Fruit fly (Drosophila melanogaster): ENCODE measurements around the gene Tsp86D.

Tsp86D gene

DNA sequence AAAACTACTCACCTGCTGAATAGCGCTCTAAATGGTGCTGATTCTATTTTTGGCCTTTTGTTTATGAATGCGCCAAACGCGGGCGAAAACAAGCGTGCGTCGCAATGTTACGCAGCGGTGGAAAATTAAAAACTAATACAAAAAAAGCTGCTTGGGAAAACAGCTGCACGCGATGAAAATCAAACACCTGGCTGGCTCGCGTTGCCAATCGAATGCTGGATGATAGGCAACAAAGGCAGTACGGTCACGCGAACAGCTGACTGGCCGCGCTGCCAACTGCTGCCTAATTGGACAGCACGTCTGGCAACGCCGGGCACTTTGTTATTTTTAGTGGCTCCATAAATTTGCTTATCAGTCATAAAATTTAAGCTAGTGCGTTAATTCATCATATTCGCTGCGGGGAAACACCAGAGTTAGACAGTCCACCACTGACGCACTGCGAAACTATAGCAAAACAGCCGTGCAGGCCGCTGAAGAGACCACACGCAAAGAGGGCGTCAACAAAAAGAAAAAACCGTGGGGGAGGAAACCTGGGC lies at the start of gene Tsp86D, which contains the start of gene SelR (continued):
- TF ChIP-seq Ets97D (GFP tag; optimal IDR thresholded peaks at IDR 0.05) (peak; percentile 69), Oli (tag; optimal IDR thresholded peaks at IDR 0.05) (no peak), CG4282 (GFP tag; optimal IDR thresholded peaks at IDR 0.05) (no peak), CG42726 (GFP tag; IDR thresholded peaks at IDR 0.05; ENCODE audit: partially characterized antibody) (peak; percentile 72), CG12155 (GFP tag; optimal IDR thresholded peaks at IDR 0.05) (no peak), amos (GFP tag; IDR thresholded peaks at IDR 0.05; ENCODE audit: partially characterized antibody) (peak; percentile 73; the same call in 1 of the 2 replicates), Nf-YC (tag; optimal IDR thresholded peaks at IDR 0.05) (peak; percentile 66), CG30020 (tag; optimal IDR thresholded peaks at IDR 0.05) (no peak), CG12104 (GFP tag; optimal IDR thresholded peaks at IDR 0.05) (peak; percentile 48), CG11398 (GFP tag; optimal IDR thresholded peaks at IDR 0.05) (no peak), dati (GFP tag; IDR thresholded peaks at IDR 0.05) (no peak), CG6654 (GFP tag; optimal IDR thresholded peaks at IDR 0.05) (no peak), Mrtf (GFP tag; IDR thresholded peaks at IDR 0.05) (no peak), Vsx1 (GFP tag; optimal IDR thresholded peaks at IDR 0.05) (peak; percentile 94), CG2199 (GFP tag; IDR thresholded peaks at IDR 0.05) (no peak), CG8290 (GFP tag; optimal IDR thresholded peaks at IDR 0.05) (peak; percentile 18), CG8290 (tag; optimal IDR thresholded peaks at IDR 0.05) (peak in 1 of 2 experiments; percentile 65), CG3847 (GFP tag; IDR thresholded peaks at IDR 0.05) (peak; percentile 77), ERR (GFP tag; optimal IDR thresholded peaks at IDR 0.05) (peak; percentile 33), Med (GFP tag) (peak; percentile 95), sna (GFP tag; IDR thresholded peaks at IDR 0.05; ENCODE audit: partially characterized antibody) (peak; percentile 74), zen2 (GFP tag; IDR thresholded peaks at IDR 0.05; ENCODE audit: partially characterized antibody) (no peak; the same call in 2 of the 3 replicates), zfh2 (GFP tag; optimal IDR thresholded peaks at IDR 0.05) (no peak), CG4730 (GFP tag; IDR thresholded peaks at IDR 0.05) (no peak), cwo (GFP tag; optimal IDR thresholded peaks at IDR 0.05) (peak; percentile 47), pho (GFP tag; optimal IDR thresholded peaks at IDR 0.05) (peak; percentile 22), bab2 (GFP tag; optimal IDR thresholded peaks at IDR 0.05) (no peak), CG10431 (GFP tag; optimal IDR thresholded peaks at IDR 0.05) (peak; percentile 25), Six4 (GFP tag; optimal IDR thresholded peaks at IDR 0.05) (no peak), BtbVII (GFP tag; optimal IDR thresholded peaks at IDR 0.05) (peak; percentile 67), HmgZ (tag; optimal IDR thresholded peaks at IDR 0.05) (peak; percentile 71), ranshi (GFP tag; IDR thresholded peaks at IDR 0.05) (no peak), CG1647 (GFP tag; optimal IDR thresholded peaks at IDR 0.05) (no peak), z (GFP tag; IDR thresholded peaks at IDR 0.05) (0 out of 3 replicates have a peak, but pooled peaks have one; percentile 8), emc (GFP tag; optimal IDR thresholded peaks at IDR 0.05) (no peak), phol (tag; optimal IDR thresholded peaks at IDR 0.05) (peak; percentile 50), run (tag; optimal IDR thresholded peaks at IDR 0.05) (peak; percentile 25), ham (GFP tag; IDR thresholded peaks at IDR 0.05) (no peak), unpg (GFP tag; optimal IDR thresholded peaks at IDR 0.05) (peak; percentile 40), CG10543 (GFP tag; optimal IDR thresholded peaks at IDR 0.05) (peak; percentile 67), MBD-R2 (GFP tag; IDR thresholded peaks at IDR 0.05) (peak; percentile 97), cato (GFP tag; optimal IDR thresholded peaks at IDR 0.05; ENCODE audit: borderline replicate concordance) (no peak), Deaf1 (tag; optimal IDR thresholded peaks at IDR 0.05) (peak; percentile 28), Xbp1 (GFP tag; optimal IDR thresholded peaks at IDR 0.05) (no peak), Hr78 (GFP tag; optimal IDR thresholded peaks at IDR 0.05) (no peak), CG12391 (tag; optimal IDR thresholded peaks at IDR 0.05) (peak; percentile 33), CG4404 (GFP tag; IDR thresholded peaks at IDR 0.05) (no peak), CG2712 (tag; optimal IDR thresholded peaks at IDR 0.05) (peak; percentile 58), CG6791 (GFP tag; IDR thresholded peaks at IDR 0.05; ENCODE audit: partially characterized antibody) (peak; percentile 64; the same call in 2 of the 3 replicates), CG15514 (GFP tag; optimal IDR thresholded peaks at IDR 0.05) (peak; percentile 87)

Measured in whole organism, embryonic.